Worm (Caenorhabditis elegans): ENCODE results near the gene C06C6.9.
A peak's percentile ranks its signal among the peaks of the same experiment; 100 is the strongest.

C06C6.9 gene

DNA sequence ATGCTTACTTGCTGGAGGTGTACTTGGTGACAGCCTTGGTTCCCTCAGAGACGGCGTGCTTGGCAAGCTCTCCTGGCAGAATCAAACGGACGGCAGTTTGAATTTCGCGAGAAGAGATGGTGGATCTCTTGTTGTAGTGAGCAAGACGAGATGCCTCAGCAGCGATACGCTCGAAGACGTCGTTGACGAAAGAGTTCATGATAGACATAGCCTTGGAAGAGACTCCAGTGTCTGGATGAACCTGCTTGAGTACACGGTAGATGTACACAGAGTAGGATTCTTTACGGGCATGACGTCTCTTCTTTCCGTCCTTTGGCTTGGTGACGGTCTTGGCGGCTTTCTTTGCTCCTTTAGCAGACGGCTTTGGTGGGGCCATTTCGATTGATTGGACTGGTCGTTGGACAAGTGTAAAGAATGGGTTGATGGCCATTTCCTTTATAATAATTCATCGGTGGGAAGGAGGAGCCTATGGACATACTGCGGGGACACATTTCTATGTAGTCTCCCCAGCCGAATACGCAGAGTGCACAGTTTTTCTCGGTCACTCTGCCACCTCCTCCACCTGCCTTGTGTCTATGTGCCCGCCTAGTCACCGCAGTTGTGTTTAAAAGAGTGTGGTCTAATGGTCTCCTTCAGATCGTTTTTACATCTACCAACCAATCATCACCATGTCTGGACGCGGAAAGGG is 43.7 kb upstream of the C06C6.9 start, which contains the start of the genes his-4 and his-3:
Gene his-4, minus strand, starts transcription at position 376 of the 688 bp plus-strand sequence.
Gene his-3, plus strand, starts transcription at position 669 of the 688 bp plus-strand sequence.
- TF ChIP-seq tbx-11 (GFP tag; IDR thresholded peaks at IDR 0.05) (0 out of 2 replicates have a peak, but pooled peaks have one; percentile 4), ama-1 (optimal IDR thresholded peaks at IDR 0.05) (peak; percentile 87), pes-1 (GFP tag; IDR thresholded peaks at IDR 0.05) (peak; percentile 80), flt-1 (GFP tag; IDR thresholded peaks at IDR 0.05) (peak; percentile 59; the same call in 1 of the 2 replicates), aly-1 (tag; optimal IDR thresholded peaks at IDR 0.05) (peak; percentile 58), tbx-37 (GFP tag; conservative IDR thresholded peaks at IDR 0.05) (0 out of 2 replicates have a peak, but pooled peaks have one; percentile 9), sea-1 (GFP tag; conservative IDR thresholded peaks at IDR 0.05) (peak; percentile 69)

DNA sequence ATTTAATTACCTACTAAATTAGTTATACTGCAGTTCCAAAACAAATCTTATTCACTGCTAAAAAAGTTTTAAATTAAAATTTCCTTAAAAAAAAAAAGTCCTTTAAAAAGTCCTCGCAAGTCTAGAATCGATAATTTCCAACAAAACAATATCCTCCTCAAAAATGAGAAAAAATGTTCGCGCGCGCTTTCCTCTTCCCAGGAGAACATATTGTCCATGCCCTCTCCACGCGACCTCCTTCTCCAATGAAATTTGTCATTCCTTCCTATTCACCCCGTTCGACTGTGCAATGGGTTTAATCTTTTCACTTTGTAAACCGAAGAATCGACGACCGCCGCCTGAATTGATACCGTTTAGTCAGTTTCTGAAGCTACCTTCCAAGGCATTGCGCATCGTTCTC is 39.6 kb upstream of the C06C6.9 start, which contains the start of gene T10C6.10:
Gene T10C6.10, plus strand, starts transcription at position 248 of the 400 bp plus-strand sequence.
- TF ChIP-seq B0310.2 (tag; optimal IDR thresholded peaks at IDR 0.05) (no peak), tbx-11 (GFP tag; IDR thresholded peaks at IDR 0.05) (no peak), hnd-1 (tag; optimal IDR thresholded peaks at IDR 0.05) (no peak), flt-1 (GFP tag; IDR thresholded peaks at IDR 0.05) (no peak), tra-4 (tag; optimal IDR thresholded peaks at IDR 0.05) (no peak)

ce11 chrV:16033491-16033890 is 36.9 kb upstream of the C06C6.9 start:
- TF ChIP-seq tra-4 (tag; optimal IDR thresholded peaks at IDR 0.05) = no peak
- TF ChIP-seq ceh-36 (tag; optimal IDR thresholded peaks at IDR 0.05) = no peak
- TF ChIP-seq tbx-37 (GFP tag; conservative IDR thresholded peaks at IDR 0.05) = no peak
- no peak for TF ChIP-seq tbx-11 (GFP tag; IDR thresholded peaks at IDR 0.05)
- TF ChIP-seq aly-1 (tag; optimal IDR thresholded peaks at IDR 0.05) = no peak
- TF ChIP-seq F13C5.2 (tag; optimal IDR thresholded peaks at IDR 0.05) = no peak
- TF ChIP-seq hnd-1 (tag; optimal IDR thresholded peaks at IDR 0.05) = no peak
- no peak for TF ChIP-seq sea-1 (GFP tag; conservative IDR thresholded peaks at IDR 0.05)
- TF ChIP-seq ceh-13 (GFP tag; optimal IDR thresholded peaks at IDR 0.05) = no peak
- TF ChIP-seq flt-1 (GFP tag; IDR thresholded peaks at IDR 0.05) = no peak
- TF ChIP-seq pes-1 (GFP tag; IDR thresholded peaks at IDR 0.05) = no peak
- no peak for TF ChIP-seq hmg-4 (GFP tag; optimal IDR thresholded peaks at IDR 0.05)
- no peak for TF ChIP-seq scrt-1 (GFP tag; IDR thresholded peaks at IDR 0.05)
- TF ChIP-seq ama-1 (optimal IDR thresholded peaks at IDR 0.05) = no peak
- no peak for TF ChIP-seq ets-7 (tag; optimal IDR thresholded peaks at IDR 0.05)
- TF ChIP-seq hmbx-1 (tag; optimal IDR thresholded peaks at IDR 0.05) = no peak

ce11 chrV:16032761-16033160 is 36.2 kb upstream of the C06C6.9 start, which contains the start of gene T10C6.16:
T10C6.16 (minus strand) TSS chrV:16033005.
- no peak for TF ChIP-seq tbx-37 (GFP tag; conservative IDR thresholded peaks at IDR 0.05)
- no peak for TF ChIP-seq ceh-13 (GFP tag; optimal IDR thresholded peaks at IDR 0.05)
- no peak for TF ChIP-seq scrt-1 (GFP tag; IDR thresholded peaks at IDR 0.05)
- no peak for TF ChIP-seq flt-1 (GFP tag; IDR thresholded peaks at IDR 0.05)
- no peak for TF ChIP-seq hnd-1 (tag; optimal IDR thresholded peaks at IDR 0.05)

- TF ChIP-seq ceh-36 (tag; optimal IDR thresholded peaks at IDR 0.05) (no peak), F13C5.2 (tag; optimal IDR thresholded peaks at IDR 0.05) (no peak), tbx-11 (GFP tag; IDR thresholded peaks at IDR 0.05) (no peak), scrt-1 (GFP tag; IDR thresholded peaks at IDR 0.05) (no peak), hmbx-1 (tag; optimal IDR thresholded peaks at IDR 0.05) (no peak), B0310.2 (tag; optimal IDR thresholded peaks at IDR 0.05) (no peak)
Observed at ce11 chrV:16031571-16031970, 35.0 kb upstream of the C06C6.9 start, which contains the start of gene T10C6.7. T10C6.7 (minus strand) TSS chrV:16031713.

DNA sequence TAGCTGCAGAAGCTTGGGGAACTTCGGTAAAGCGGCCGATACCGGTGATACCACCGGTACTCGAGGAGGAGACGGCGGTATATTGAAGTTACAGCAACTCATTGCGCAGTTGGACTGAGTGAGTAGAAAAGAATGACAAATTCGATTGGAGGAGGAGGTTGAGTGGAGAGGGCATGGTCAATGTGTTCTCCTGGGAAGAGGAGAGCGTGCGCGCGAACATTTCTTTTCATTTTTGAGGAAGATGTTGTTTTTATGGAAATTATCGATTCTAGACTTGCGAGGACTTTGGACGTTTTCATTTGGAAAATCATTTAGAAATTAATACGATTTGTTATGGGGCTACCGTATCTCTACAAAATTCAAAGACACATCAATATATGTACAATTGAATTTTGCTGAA is 32.7 kb upstream of the C06C6.9 start:
- TF ChIP-seq tbx-11 (GFP tag; IDR thresholded peaks at IDR 0.05) = no peak
- no peak for TF ChIP-seq tra-4 (tag; optimal IDR thresholded peaks at IDR 0.05)
- no peak for TF ChIP-seq hmg-4 (GFP tag; optimal IDR thresholded peaks at IDR 0.05)
- TF ChIP-seq F13C5.2 (tag; optimal IDR thresholded peaks at IDR 0.05) = no peak
- no peak for TF ChIP-seq flt-1 (GFP tag; IDR thresholded peaks at IDR 0.05)
- no peak for TF ChIP-seq ets-7 (tag; optimal IDR thresholded peaks at IDR 0.05)
- no peak for TF ChIP-seq ceh-13 (GFP tag; optimal IDR thresholded peaks at IDR 0.05)
- TF ChIP-seq tbx-37 (GFP tag; conservative IDR thresholded peaks at IDR 0.05) = no peak
- no peak for TF ChIP-seq scrt-1 (GFP tag; IDR thresholded peaks at IDR 0.05)
- TF ChIP-seq sea-1 (GFP tag; conservative IDR thresholded peaks at IDR 0.05) = no peak
- no peak for TF ChIP-seq aly-1 (tag; optimal IDR thresholded peaks at IDR 0.05)
- TF ChIP-seq B0310.2 (tag; optimal IDR thresholded peaks at IDR 0.05) = no peak
- TF ChIP-seq ama-1 (optimal IDR thresholded peaks at IDR 0.05) = no peak
- TF ChIP-seq hnd-1 (tag; optimal IDR thresholded peaks at IDR 0.05) = no peak
- TF ChIP-seq hmbx-1 (tag; optimal IDR thresholded peaks at IDR 0.05) = no peak

ce11 chrV:16024917-16025316 is 28.4 kb upstream of the C06C6.9 start:
- TF ChIP-seq F13C5.2 (tag; optimal IDR thresholded peaks at IDR 0.05) (no peak), aly-1 (tag; optimal IDR thresholded peaks at IDR 0.05) (no peak), tra-4 (tag; optimal IDR thresholded peaks at IDR 0.05) (no peak), ceh-13 (GFP tag; optimal IDR thresholded peaks at IDR 0.05) (no peak), ets-7 (tag; optimal IDR thresholded peaks at IDR 0.05) (no peak), tbx-37 (GFP tag; conservative IDR thresholded peaks at IDR 0.05) (no peak), ama-1 (optimal IDR thresholded peaks at IDR 0.05) (no peak), pes-1 (GFP tag; IDR thresholded peaks at IDR 0.05) (no peak)

DNA sequence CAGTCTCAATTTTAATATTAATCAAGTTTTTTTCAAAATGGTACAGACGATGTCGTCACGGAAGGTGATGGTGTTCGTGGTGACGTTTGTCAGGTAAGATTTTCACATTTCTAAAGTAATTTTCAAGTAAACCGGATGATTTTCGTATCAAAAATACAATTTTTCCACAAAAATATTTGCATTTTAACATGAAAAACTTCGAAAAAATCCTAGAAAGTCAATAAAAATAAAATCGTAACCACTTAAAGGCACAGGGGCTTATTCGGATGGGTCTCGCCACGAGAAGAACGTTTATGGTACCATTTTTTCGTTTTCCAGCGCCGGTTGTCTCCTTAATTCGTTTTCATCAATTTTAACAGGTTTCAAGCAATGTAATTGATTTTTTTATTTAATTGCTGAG is 27.7 kb upstream of the C06C6.9 start, which contains the start of gene T10C6.6:
Gene T10C6.6, plus strand, starts transcription at position 27 of the 400 bp plus-strand sequence.
- no peak for TF ChIP-seq flt-1 (GFP tag; IDR thresholded peaks at IDR 0.05)
- no peak for TF ChIP-seq scrt-1 (GFP tag; IDR thresholded peaks at IDR 0.05)
- no peak for TF ChIP-seq aly-1 (tag; optimal IDR thresholded peaks at IDR 0.05)
- TF ChIP-seq hmg-4 (GFP tag; optimal IDR thresholded peaks at IDR 0.05) = no peak
- no peak for TF ChIP-seq pes-1 (GFP tag; IDR thresholded peaks at IDR 0.05)
- no peak for TF ChIP-seq tbx-37 (GFP tag; conservative IDR thresholded peaks at IDR 0.05)
- no peak for TF ChIP-seq hmbx-1 (tag; optimal IDR thresholded peaks at IDR 0.05)
- no peak for TF ChIP-seq ceh-36 (tag; optimal IDR thresholded peaks at IDR 0.05)
- no peak for TF ChIP-seq hnd-1 (tag; optimal IDR thresholded peaks at IDR 0.05)
- TF ChIP-seq tbx-11 (GFP tag; IDR thresholded peaks at IDR 0.05) = no peak

All from whole organism, early embryonic.